Fruit fly (Drosophila melanogaster): Measurements from ENCODE around the gene Nna1.

Nna1 gene

dm6 chrX:13691992-13692391 is at the start of gene Nna1:
TSS of gene Nna1 (plus strand) at chrX:13692292.
- TF ChIP-seq Dll (optimal IDR thresholded peaks at IDR 0.05) (no peak), pan (optimal IDR thresholded peaks at IDR 0.05) (no peak), CG8478 (optimal IDR thresholded peaks at IDR 0.05) (no peak), psq (optimal IDR thresholded peaks at IDR 0.05) (no peak), EcR (GFP tag; optimal IDR thresholded peaks at IDR 0.05) (no peak), usp (GFP tag; optimal IDR thresholded peaks at IDR 0.05) (no peak)

- TF ChIP-seq CG8478 (optimal IDR thresholded peaks at IDR 0.05) (no peak), usp (GFP tag; optimal IDR thresholded peaks at IDR 0.05) (no peak), pan (optimal IDR thresholded peaks at IDR 0.05) (no peak), psq (optimal IDR thresholded peaks at IDR 0.05) (no peak), EcR (GFP tag; optimal IDR thresholded peaks at IDR 0.05) (no peak), Dll (optimal IDR thresholded peaks at IDR 0.05) (no peak)
Observed at dm6 chrX:13643961-13644360, 48.1 kb upstream of the Nna1 start.

dm6 chrX:13644696-13645393 is 47.2 kb upstream of the Nna1 start:
- TF ChIP-seq EcR (GFP tag; optimal IDR thresholded peaks at IDR 0.05) = no peak
- no peak for TF ChIP-seq CG8478 (optimal IDR thresholded peaks at IDR 0.05)
- no peak for TF ChIP-seq pan (optimal IDR thresholded peaks at IDR 0.05)
- no peak for TF ChIP-seq Dll (optimal IDR thresholded peaks at IDR 0.05)
- TF ChIP-seq usp (GFP tag; optimal IDR thresholded peaks at IDR 0.05) = no peak
- TF ChIP-seq psq (optimal IDR thresholded peaks at IDR 0.05) = no peak

dm6 chrX:13646175-13646574 is 45.9 kb upstream of the Nna1 start:
- TF ChIP-seq psq (optimal IDR thresholded peaks at IDR 0.05) (no peak), usp (GFP tag; optimal IDR thresholded peaks at IDR 0.05) (no peak), pan (optimal IDR thresholded peaks at IDR 0.05) (no peak), Dll (optimal IDR thresholded peaks at IDR 0.05) (no peak), EcR (GFP tag; optimal IDR thresholded peaks at IDR 0.05) (no peak), CG8478 (optimal IDR thresholded peaks at IDR 0.05) (no peak)

- TF ChIP-seq EcR (GFP tag; optimal IDR thresholded peaks at IDR 0.05) (no peak), pan (optimal IDR thresholded peaks at IDR 0.05) (no peak), usp (GFP tag; optimal IDR thresholded peaks at IDR 0.05) (no peak), psq (optimal IDR thresholded peaks at IDR 0.05) (no peak), Dll (optimal IDR thresholded peaks at IDR 0.05) (no peak), CG8478 (optimal IDR thresholded peaks at IDR 0.05) (no peak)
Observed at dm6 chrX:13648819-13649218, 43.3 kb upstream of the Nna1 start.

dm6 chrX:13649801-13650200 is 42.3 kb upstream of the Nna1 start:
- TF ChIP-seq usp (GFP tag; optimal IDR thresholded peaks at IDR 0.05) (no peak), psq (optimal IDR thresholded peaks at IDR 0.05) (no peak), Dll (optimal IDR thresholded peaks at IDR 0.05) (no peak), pan (optimal IDR thresholded peaks at IDR 0.05) (no peak), CG8478 (optimal IDR thresholded peaks at IDR 0.05) (no peak), EcR (GFP tag; optimal IDR thresholded peaks at IDR 0.05) (no peak)

- TF ChIP-seq pan (optimal IDR thresholded peaks at IDR 0.05) (no peak), CG8478 (optimal IDR thresholded peaks at IDR 0.05) (no peak), psq (optimal IDR thresholded peaks at IDR 0.05) (no peak), usp (GFP tag; optimal IDR thresholded peaks at IDR 0.05) (no peak), EcR (GFP tag; optimal IDR thresholded peaks at IDR 0.05) (no peak), Dll (optimal IDR thresholded peaks at IDR 0.05) (no peak)
Observed at dm6 chrX:13651170-13651569, 40.9 kb upstream of the Nna1 start.

- TF ChIP-seq psq (optimal IDR thresholded peaks at IDR 0.05) = no peak
- TF ChIP-seq usp (GFP tag; optimal IDR thresholded peaks at IDR 0.05) = no peak
- no peak for TF ChIP-seq pan (optimal IDR thresholded peaks at IDR 0.05)
- TF ChIP-seq Dll (optimal IDR thresholded peaks at IDR 0.05) = no peak
- no peak for TF ChIP-seq EcR (GFP tag; optimal IDR thresholded peaks at IDR 0.05)
- no peak for TF ChIP-seq CG8478 (optimal IDR thresholded peaks at IDR 0.05)
Observed at dm6 chrX:13667656-13668055, 24.4 kb upstream of the Nna1 start, which contains the start of the genes DNAlig4 and CG11164. TSS of gene DNAlig4 (minus strand) at chrX:13667811. TSS of gene CG11164 (plus strand) at chrX:13668014.

- TF ChIP-seq pan (optimal IDR thresholded peaks at IDR 0.05) = no peak
- no peak for TF ChIP-seq CG8478 (optimal IDR thresholded peaks at IDR 0.05)
- no peak for TF ChIP-seq usp (GFP tag; optimal IDR thresholded peaks at IDR 0.05)
- TF ChIP-seq psq (optimal IDR thresholded peaks at IDR 0.05) = no peak
- TF ChIP-seq Dll (optimal IDR thresholded peaks at IDR 0.05) = no peak
Observed at dm6 chrX:13669366-13669765, 22.7 kb upstream of the Nna1 start, which contains the start of gene CG15760. TSS of gene CG15760 (plus strand) at chrX:13669699.

dm6 chrX:13670329-13670847 is 21.7 kb upstream of the Nna1 start:
- TF ChIP-seq Dll (optimal IDR thresholded peaks at IDR 0.05) (no peak), CG8478 (optimal IDR thresholded peaks at IDR 0.05) (no peak), usp (GFP tag; optimal IDR thresholded peaks at IDR 0.05) (no peak), pan (optimal IDR thresholded peaks at IDR 0.05) (no peak), psq (optimal IDR thresholded peaks at IDR 0.05) (no peak), EcR (GFP tag; optimal IDR thresholded peaks at IDR 0.05) (no peak)

dm6 chrX:13676458-13676944 is 15.6 kb upstream of the Nna1 start, which contains the start of gene CG11162:
TSS of gene CG11162 (plus strand) at chrX:13676894.
- TF ChIP-seq usp (GFP tag; optimal IDR thresholded peaks at IDR 0.05) = no peak
- no peak for TF ChIP-seq pan (optimal IDR thresholded peaks at IDR 0.05)
- no peak for TF ChIP-seq psq (optimal IDR thresholded peaks at IDR 0.05)
- TF ChIP-seq EcR (GFP tag; optimal IDR thresholded peaks at IDR 0.05) = no peak
- TF ChIP-seq CG8478 (optimal IDR thresholded peaks at IDR 0.05) = no peak
- TF ChIP-seq Dll (optimal IDR thresholded peaks at IDR 0.05) = no peak

dm6 chrX:13677970-13678490 is 14.1 kb upstream of the Nna1 start:
- no peak for TF ChIP-seq psq (optimal IDR thresholded peaks at IDR 0.05)
- no peak for TF ChIP-seq EcR (GFP tag; optimal IDR thresholded peaks at IDR 0.05)
- TF ChIP-seq Dll (optimal IDR thresholded peaks at IDR 0.05) = no peak
- TF ChIP-seq pan (optimal IDR thresholded peaks at IDR 0.05) = no peak
- no peak for TF ChIP-seq usp (GFP tag; optimal IDR thresholded peaks at IDR 0.05)
- TF ChIP-seq CG8478 (optimal IDR thresholded peaks at IDR 0.05) = no peak
